Worm (Caenorhabditis elegans): ENCODE data around the gene T12E12.6.

The T12E12.6 gene

DNA sequence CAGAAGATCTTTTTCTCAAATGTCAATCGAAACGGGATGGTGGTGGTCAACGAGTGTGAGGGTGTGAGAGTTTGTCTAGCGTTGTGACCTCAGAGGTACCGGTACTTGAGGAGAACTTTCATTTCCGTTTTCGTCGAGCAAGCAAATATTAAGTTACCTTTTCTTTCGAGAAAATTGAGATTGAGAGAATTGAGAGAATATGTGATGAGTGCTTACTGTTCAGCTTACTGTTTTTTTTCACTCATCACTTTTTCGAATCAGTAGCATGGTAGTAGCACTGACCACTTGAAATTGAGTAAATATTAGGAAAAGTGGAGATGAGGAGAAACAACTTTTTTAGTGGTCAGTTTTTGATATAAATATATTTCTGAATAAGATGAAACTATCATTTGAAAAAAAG lies at the start of gene T12E12.6:
Gene T12E12.6 (minus strand): TSS at position 101 of the 400 bp plus-strand sequence.
- TF ChIP-seq dao-5 (tag; optimal IDR thresholded peaks at IDR 0.05) (no peak), him-1 (tag; optimal IDR thresholded peaks at IDR 0.05) (no peak)

DNA sequence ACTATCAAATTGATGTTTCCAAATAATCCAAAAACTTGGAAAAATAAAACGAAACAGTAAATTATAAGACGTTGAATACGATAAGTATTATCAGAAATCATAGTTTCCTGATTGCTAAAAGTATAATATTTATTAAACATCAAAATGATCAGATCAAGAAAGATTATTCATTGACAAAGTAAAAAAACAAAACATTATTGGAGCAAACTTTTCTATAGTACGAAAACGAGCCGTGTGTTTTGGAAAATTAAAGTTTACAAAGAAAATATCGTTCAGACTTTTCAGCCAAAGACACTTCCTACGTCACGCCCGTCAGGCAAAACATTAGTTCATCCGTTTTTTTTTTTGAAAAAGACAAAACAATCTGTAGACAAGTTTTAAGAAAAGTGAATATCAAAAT lies 49.8 kb upstream of the T12E12.6 start, which contains the start of gene srsx-15:
Gene srsx-15 (minus strand): TSS at position 101 of the 400 bp plus-strand sequence.
- TF ChIP-seq dao-5 (tag; optimal IDR thresholded peaks at IDR 0.05) (no peak), W03F9.2 (tag; optimal IDR thresholded peaks at IDR 0.05) (no peak), him-1 (tag; optimal IDR thresholded peaks at IDR 0.05) (no peak)

DNA sequence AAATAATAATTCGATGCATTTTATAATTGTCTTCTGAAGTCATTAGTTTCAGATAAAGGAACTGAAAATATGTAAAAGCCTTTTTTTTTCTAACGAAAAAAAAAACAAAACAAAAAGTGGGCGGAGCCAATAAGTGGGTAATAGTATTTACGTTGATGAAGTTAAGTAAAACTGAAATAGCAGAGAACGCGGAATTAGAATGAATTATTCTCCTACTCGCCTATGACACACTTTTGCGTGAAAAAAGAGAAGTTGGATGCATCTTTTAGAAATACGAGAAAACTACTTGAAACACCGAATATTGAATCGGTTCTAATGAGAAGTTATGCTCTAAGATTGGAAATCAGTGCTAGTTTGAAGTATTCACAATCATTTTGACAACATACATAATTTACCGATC lies 45.7 kb upstream of the T12E12.6 start, which contains the start of gene srsx-16:
Gene srsx-16 (minus strand): TSS at position 101 of the 400 bp plus-strand sequence.
- TF ChIP-seq W03F9.2 (tag; optimal IDR thresholded peaks at IDR 0.05), result no peak
- TF ChIP-seq him-1 (tag; optimal IDR thresholded peaks at IDR 0.05), result no peak
- no peak for TF ChIP-seq dao-5 (tag; optimal IDR thresholded peaks at IDR 0.05)

- TF ChIP-seq W03F9.2 (tag; optimal IDR thresholded peaks at IDR 0.05) (no peak), him-1 (tag; optimal IDR thresholded peaks at IDR 0.05) (no peak), dao-5 (tag; optimal IDR thresholded peaks at IDR 0.05) (no peak)
Measured at ce11 chrIV:5614558-5615026, 40.7 kb upstream of the T12E12.6 start, which contains the start of gene C39H7.4. Gene C39H7.4, minus strand, starts transcription at chrIV:5614608.

ce11 chrIV:5607343-5607742 lies 33.4 kb upstream of the T12E12.6 start:
- TF ChIP-seq dao-5 (tag; optimal IDR thresholded peaks at IDR 0.05), result no peak
- peak; percentile 95 for TF ChIP-seq him-1 (tag; optimal IDR thresholded peaks at IDR 0.05)
- peak; percentile 42 for TF ChIP-seq W03F9.2 (tag; optimal IDR thresholded peaks at IDR 0.05)

DNA sequence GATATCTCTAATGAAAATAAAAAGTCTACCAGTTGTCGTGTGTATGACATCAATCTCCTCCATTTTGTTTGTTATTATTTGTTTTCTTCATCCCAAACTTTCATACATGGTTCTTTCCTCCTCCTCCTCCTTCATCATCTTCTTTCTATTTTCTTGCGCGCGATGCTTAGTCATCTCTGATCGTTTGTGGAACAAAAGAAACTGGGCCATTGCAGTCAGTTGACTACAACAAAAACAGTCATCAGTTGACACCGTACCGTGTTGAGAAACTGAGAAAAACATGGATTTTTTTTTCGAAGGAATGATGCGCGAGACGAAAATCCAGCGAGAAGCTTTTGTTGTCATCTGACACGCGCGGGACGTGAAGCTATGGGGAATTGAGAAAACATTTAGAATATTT lies 31.3 kb upstream of the T12E12.6 start:
- TF ChIP-seq him-1 (tag; optimal IDR thresholded peaks at IDR 0.05) (no peak), dao-5 (tag; optimal IDR thresholded peaks at IDR 0.05) (no peak), W03F9.2 (tag; optimal IDR thresholded peaks at IDR 0.05) (no peak)

DNA sequence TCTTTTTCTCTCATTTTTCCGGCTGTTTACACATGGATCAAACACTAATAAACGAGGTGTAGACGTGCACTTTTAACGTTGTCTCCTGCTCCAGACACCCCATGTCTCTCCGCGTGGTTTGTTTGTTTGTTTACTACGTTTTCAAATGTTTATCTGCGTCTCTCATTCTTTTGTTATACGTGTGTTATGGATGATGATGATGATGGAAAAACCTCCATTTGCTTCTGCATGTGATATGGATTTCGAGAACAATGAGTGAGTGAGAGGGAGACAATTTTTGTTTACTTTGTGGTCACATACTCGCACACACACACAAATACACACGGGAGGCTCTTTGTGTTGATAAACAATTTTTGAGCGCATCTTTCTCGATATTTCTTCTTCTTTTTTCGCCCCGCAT lies 30.5 kb upstream of the T12E12.6 start:
- no peak for TF ChIP-seq W03F9.2 (tag; optimal IDR thresholded peaks at IDR 0.05)
- no peak for TF ChIP-seq dao-5 (tag; optimal IDR thresholded peaks at IDR 0.05)
- no peak for TF ChIP-seq him-1 (tag; optimal IDR thresholded peaks at IDR 0.05)

- TF ChIP-seq dao-5 (tag; optimal IDR thresholded peaks at IDR 0.05) (no peak), him-1 (tag; optimal IDR thresholded peaks at IDR 0.05) (no peak), W03F9.2 (tag; optimal IDR thresholded peaks at IDR 0.05) (no peak)
Measured at ce11 chrIV:5603321-5603720, 29.4 kb upstream of the T12E12.6 start.

ce11 chrIV:5602415-5602814 lies 28.5 kb upstream of the T12E12.6 start:
- TF ChIP-seq dao-5 (tag; optimal IDR thresholded peaks at IDR 0.05) (no peak), him-1 (tag; optimal IDR thresholded peaks at IDR 0.05) (no peak), W03F9.2 (tag; optimal IDR thresholded peaks at IDR 0.05) (no peak)

DNA sequence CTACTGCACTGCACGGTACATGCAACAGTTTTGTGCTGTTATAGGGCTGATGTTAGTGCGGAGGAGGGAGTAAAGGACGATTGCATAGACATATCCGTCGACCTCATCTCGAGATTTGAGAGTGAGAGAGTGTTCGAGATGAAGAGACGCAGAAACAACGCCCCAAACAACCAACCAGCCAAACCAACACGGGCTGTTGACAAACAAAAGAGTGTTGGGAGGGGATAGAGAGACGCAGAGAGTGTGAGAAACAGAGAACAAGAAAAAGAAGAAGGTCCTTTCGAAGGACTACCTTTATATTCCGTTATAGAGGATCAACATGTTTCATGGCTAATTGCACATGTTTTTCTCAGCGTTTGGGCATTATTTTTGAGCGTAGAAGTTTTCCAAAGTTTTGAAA lies 26.4 kb upstream of the T12E12.6 start:
- TF ChIP-seq dao-5 (tag; optimal IDR thresholded peaks at IDR 0.05) (no peak), him-1 (tag; optimal IDR thresholded peaks at IDR 0.05) (no peak), W03F9.2 (tag; optimal IDR thresholded peaks at IDR 0.05) (no peak)

DNA sequence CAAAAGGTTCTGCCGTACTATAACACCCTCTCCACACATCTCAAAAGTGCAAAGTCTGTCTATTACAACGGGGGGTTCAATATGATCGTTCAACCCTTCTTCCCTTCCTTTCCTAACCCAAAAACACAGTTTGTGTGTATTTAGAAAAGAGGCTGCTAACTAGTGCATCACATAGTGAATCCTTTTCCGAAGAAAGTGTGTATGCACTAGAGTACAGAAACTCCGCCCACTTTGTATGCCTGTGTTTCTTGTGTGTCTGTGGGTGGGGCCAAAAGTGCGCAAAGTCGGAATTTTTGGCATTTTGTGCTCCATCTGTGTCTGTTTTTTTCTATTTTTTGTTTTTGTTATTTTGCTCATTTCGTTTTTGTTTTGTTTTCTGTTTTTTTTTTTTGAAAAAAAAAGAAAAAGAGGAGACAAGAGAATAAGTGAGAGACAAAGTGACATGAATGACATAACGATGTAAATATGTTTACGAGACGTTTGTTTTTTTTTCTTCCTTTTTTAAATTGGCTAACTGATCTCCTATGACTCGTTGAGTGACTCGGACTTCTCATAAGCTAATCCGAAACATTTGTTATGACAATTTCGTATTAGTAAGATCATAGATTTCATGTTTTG lies 24.7 kb upstream of the T12E12.6 start:
- no peak for TF ChIP-seq him-1 (tag; optimal IDR thresholded peaks at IDR 0.05)
- no peak for TF ChIP-seq dao-5 (tag; optimal IDR thresholded peaks at IDR 0.05)
- no peak for TF ChIP-seq W03F9.2 (tag; optimal IDR thresholded peaks at IDR 0.05)

ce11 chrIV:5595567-5595966 lies 21.6 kb upstream of the T12E12.6 start:
- TF ChIP-seq W03F9.2 (tag; optimal IDR thresholded peaks at IDR 0.05) (no peak), him-1 (tag; optimal IDR thresholded peaks at IDR 0.05) (no peak), dao-5 (tag; optimal IDR thresholded peaks at IDR 0.05) (no peak)

- no peak for TF ChIP-seq dao-5 (tag; optimal IDR thresholded peaks at IDR 0.05)
- TF ChIP-seq W03F9.2 (tag; optimal IDR thresholded peaks at IDR 0.05), result no peak
- TF ChIP-seq him-1 (tag; optimal IDR thresholded peaks at IDR 0.05), result no peak
Measured at ce11 chrIV:5593804-5594214, 19.9 kb upstream of the T12E12.6 start.

DNA sequence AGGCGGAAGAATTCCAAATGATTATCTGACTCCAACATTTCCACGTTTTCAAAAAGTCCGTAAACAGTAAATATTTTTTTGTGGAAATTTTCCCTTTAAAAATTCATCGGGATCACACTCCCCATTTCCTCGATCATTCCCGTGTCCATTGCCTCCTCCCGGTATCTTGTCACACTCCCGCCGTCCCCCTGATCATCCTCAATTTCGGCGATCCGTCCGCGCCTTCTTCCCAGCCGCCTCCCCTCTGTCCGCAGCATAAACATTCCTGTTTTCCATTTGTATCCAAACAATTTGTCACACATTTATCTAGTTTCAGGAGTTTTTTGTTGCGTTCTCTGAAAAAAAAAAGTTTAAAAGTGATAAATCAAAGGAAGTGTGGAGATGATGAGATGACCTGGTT lies 19.0 kb upstream of the T12E12.6 start:
- TF ChIP-seq dao-5 (tag; optimal IDR thresholded peaks at IDR 0.05), result no peak
- no peak for TF ChIP-seq W03F9.2 (tag; optimal IDR thresholded peaks at IDR 0.05)
- no peak for TF ChIP-seq him-1 (tag; optimal IDR thresholded peaks at IDR 0.05)

DNA sequence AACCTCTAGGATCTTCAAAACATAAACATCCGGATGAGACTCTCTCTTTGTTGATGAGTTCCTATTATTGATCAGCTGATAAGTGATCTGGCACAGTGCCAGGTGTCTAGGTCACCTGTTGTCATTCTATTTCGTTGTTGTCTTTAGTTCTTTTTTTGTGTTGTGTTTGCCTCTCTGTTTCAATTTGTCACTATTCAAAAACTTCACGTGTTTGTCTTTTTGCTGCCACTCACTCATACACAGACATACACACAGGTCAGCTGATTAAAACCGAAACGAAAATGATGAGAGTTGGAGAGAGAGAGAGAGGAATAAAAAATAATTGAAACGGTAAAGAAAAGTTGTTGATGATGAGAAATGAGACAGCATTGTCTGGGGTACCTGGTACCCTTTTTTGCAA lies 17.2 kb upstream of the T12E12.6 start:
- TF ChIP-seq W03F9.2 (tag; optimal IDR thresholded peaks at IDR 0.05) (no peak), him-1 (tag; optimal IDR thresholded peaks at IDR 0.05) (no peak), dao-5 (tag; optimal IDR thresholded peaks at IDR 0.05) (no peak)

Data from whole organism, L4/young adult.